Fruit fly (Drosophila melanogaster): ENCODE results near the gene Nprl2.

DNA sequence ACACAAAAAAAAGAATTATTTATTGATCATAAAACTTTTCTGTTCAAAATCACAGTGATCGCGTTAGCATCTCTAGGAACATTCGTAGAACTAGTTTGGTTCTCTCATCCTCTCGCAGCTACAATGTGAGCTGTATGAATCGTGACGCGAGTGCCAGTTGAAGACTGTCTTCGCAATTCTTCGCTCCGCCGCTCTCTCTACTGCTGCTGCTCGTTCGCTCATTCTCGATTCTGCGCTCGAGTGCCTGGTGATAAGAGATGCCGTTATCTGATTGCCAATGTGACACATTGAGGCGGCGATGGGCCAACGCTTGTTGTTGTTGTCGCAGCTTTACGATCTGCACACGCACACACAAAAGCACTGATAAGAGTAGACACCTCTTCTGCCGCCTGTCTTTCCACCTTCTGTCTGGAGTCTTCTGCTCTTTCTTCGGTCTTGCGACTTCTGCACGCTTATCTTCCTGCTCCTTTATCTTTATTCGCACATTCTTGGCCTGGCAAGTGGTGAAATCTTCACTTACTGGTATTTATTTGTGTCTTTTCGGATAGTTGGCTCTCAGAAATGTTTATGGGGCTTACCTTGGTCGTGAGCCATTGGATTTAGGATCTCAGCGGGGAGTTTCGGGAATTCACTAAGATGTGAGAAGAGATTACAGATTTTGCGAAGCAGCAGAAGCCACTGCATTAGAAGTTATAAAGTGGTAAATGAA lies 47.9 kb downstream of the Nprl2 start:
- TF ChIP-seq Myc (optimal IDR thresholded peaks at IDR 0.05) (no peak), Sin3A (optimal IDR thresholded peaks at IDR 0.05) (no peak), psq (optimal IDR thresholded peaks at IDR 0.05) (no peak), h (optimal IDR thresholded peaks at IDR 0.05) (no peak), ttk (optimal IDR thresholded peaks at IDR 0.05) (no peak), insv (optimal IDR thresholded peaks at IDR 0.05) (no peak)

All from Kc167 (cell line).